Worm (Caenorhabditis elegans): Measurements from ENCODE around the gene nhr-117.
A peak's percentile ranks its signal among the peaks of the same experiment; 100 is the strongest.

DNA sequence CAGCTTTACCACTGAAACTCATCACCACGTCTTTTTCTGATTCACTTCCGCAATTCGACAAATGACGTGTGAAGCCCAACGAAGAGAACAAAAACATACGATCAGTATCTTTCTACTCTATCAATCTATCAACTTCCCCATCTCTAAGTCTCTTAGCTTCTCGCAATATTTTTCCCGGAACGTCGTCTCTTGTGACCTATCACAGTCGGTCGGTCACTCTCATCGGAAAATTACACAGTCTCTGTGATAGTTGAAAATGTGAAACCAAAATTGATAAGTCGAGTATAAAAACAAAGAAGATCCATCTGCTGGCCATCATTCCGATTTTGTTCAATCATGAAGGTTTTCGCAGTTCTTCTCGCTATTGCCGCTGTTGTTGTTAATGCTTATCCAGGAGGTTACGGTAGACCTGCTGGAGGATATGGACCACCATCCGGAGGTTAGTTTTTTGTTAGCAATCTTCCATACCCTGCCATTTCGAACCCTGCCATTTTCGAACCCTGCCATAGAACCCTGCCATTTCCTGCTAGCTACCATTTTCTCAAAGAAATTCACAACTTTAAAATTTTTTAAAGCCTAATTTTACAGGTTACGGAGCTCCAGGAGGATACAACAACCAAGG, 27.4 kb downstream of the nhr-117 start, which contains the start of gene F16B4.4:
- TF ChIP-seq Y53F4B.3 (GFP tag; IDR thresholded peaks at IDR 0.05) (no peak), gei-17 (GFP tag; optimal IDR thresholded peaks at IDR 0.05) (no peak), repo-1 (tag; optimal IDR thresholded peaks at IDR 0.05) (no peak), nfya-2 (GFP tag; IDR thresholded peaks at IDR 0.05) (no peak), hlh-26 (GFP tag; conservative IDR thresholded peaks at IDR 0.05) (no peak), ama-1 (optimal IDR thresholded peaks at IDR 0.05) (peak; percentile 48), ama-1 (GFP tag; optimal IDR thresholded peaks at IDR 0.05) (no peak), cebp-1 (GFP tag; IDR thresholded peaks at IDR 0.05) (no peak), cebp-1 (tag; optimal IDR thresholded peaks at IDR 0.05) (no peak), snpc-3.4 (tag; optimal IDR thresholded peaks at IDR 0.05) (no peak), T07F8.4 (tag; optimal IDR thresholded peaks at IDR 0.05) (no peak), die-1 (tag; optimal IDR thresholded peaks at IDR 0.05) (no peak), nfya-1 (tag; optimal IDR thresholded peaks at IDR 0.05; ENCODE audit: borderline replicate concordance, insufficient read depth) (no peak), hmg-20 (GFP tag; IDR thresholded peaks at IDR 0.05) (no peak), cebp-2 (GFP tag; IDR thresholded peaks at IDR 0.05) (no peak)

Data from whole organism, young adult.